Worm (Caenorhabditis elegans): Measurements from ENCODE around the gene sru-37.

DNA sequence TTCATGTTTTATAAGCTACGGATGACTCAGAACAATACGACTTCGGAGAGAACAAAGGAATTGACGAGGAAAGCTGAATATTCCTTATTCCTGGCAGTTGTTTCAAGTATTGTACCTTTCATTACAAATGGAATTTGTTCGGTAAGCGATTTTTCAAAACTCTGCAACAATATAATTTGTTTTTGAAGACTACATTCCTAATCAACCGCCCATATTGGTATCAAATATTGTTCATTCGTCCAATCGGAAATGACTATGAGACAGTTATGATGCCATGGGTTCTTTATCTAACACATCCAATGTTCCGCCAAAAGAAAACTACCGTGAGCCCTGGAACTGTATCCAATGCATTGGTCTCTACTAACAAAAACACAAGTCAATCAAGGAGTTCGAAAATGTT lies 7.0 kb downstream of the sru-37 start:
- TF ChIP-seq snpc-4 (tag; optimal IDR thresholded peaks at IDR 0.05): no peak
- TF ChIP-seq unc-120 (tag; optimal IDR thresholded peaks at IDR 0.05; ENCODE audit: poor library complexity, severe bottlenecking): no peak
- TF ChIP-seq pha-4 (tag; optimal IDR thresholded peaks at IDR 0.05): no peak
- no peak for TF ChIP-seq elt-1 (tag; optimal IDR thresholded peaks at IDR 0.05; ENCODE audit: borderline replicate concordance, insufficient read depth)
- TF ChIP-seq lin-32 (GFP tag; optimal IDR thresholded peaks at IDR 0.05): no peak
- TF ChIP-seq mls-2 (tag; optimal IDR thresholded peaks at IDR 0.05): no peak
- TF ChIP-seq hlh-1 (tag; optimal IDR thresholded peaks at IDR 0.05): no peak
- no peak for TF ChIP-seq elt-3 (tag; optimal IDR thresholded peaks at IDR 0.05)

Measured in whole organism, mixed stage, embryonic.